Fruit fly (Drosophila melanogaster): ENCODE measurements around the gene CG33262.

The CG33262 gene

dm6 chr3L:13105863-13106262, 30.2 kb upstream of the CG33262 start:
- TF ChIP-seq Rel (GFP tag; optimal IDR thresholded peaks at IDR 0.05) (no peak), Rel (tag; optimal IDR thresholded peaks at IDR 0.05) (no peak), tai (GFP tag; optimal IDR thresholded peaks at IDR 0.05) (no peak), Mio (GFP tag; optimal IDR thresholded peaks at IDR 0.05) (no peak)

dm6 chr3L:13107307-13107938, 28.6 kb upstream of the CG33262 start:
- TF ChIP-seq Dif (GFP tag; optimal IDR thresholded peaks at IDR 0.05; ENCODE audit: partially characterized antibody) (peak; percentile 19), Sp1 (GFP tag; optimal IDR thresholded peaks at IDR 0.05) (peak; percentile 25), Myc (optimal IDR thresholded peaks at IDR 0.05) (no peak), CrebA (GFP tag; optimal IDR thresholded peaks at IDR 0.05; ENCODE audit: borderline replicate concordance) (no peak), fru (GFP tag; optimal IDR thresholded peaks at IDR 0.05) (peak; percentile 75), ey (GFP tag; optimal IDR thresholded peaks at IDR 0.05) (peak; percentile 56), woc (GFP tag; optimal IDR thresholded peaks at IDR 0.05) (peak; percentile 73), HLH106 (tag; optimal IDR thresholded peaks at IDR 0.05) (peak; percentile 20), OdsH (GFP tag; optimal IDR thresholded peaks at IDR 0.05) (peak; percentile 35), N (GFP tag; optimal IDR thresholded peaks at IDR 0.05) (no peak), brk (GFP tag; optimal IDR thresholded peaks at IDR 0.05) (no peak), sage (GFP tag; optimal IDR thresholded peaks at IDR 0.05) (no peak), br (GFP tag; optimal IDR thresholded peaks at IDR 0.05) (peak; percentile 71), Jra (GFP tag; optimal IDR thresholded peaks at IDR 0.05) (peak; percentile 14), Hnf4 (GFP tag; optimal IDR thresholded peaks at IDR 0.05) (peak; percentile 50), Hr78 (GFP tag; optimal IDR thresholded peaks at IDR 0.05) (no peak), GATAd (GFP tag; optimal IDR thresholded peaks at IDR 0.05) (no peak), sv (GFP tag; optimal IDR thresholded peaks at IDR 0.05) (no peak), h (GFP tag; optimal IDR thresholded peaks at IDR 0.05) (peak; percentile 62), Rel (GFP tag; optimal IDR thresholded peaks at IDR 0.05) (no peak), Rel (tag; optimal IDR thresholded peaks at IDR 0.05) (no peak), Vsx2 (GFP tag; optimal IDR thresholded peaks at IDR 0.05; ENCODE audit: partially characterized antibody) (no peak), Hr83 (GFP tag; optimal IDR thresholded peaks at IDR 0.05; ENCODE audit: poor library complexity, severe bottlenecking) (no peak), foxo (GFP tag; optimal IDR thresholded peaks at IDR 0.05) (peak in 1 of 2 experiments; percentile 69), rgr (GFP tag; optimal IDR thresholded peaks at IDR 0.05) (peak; percentile 19), dmrt93B (GFP tag; optimal IDR thresholded peaks at IDR 0.05) (no peak), psq (GFP tag; optimal IDR thresholded peaks at IDR 0.05) (peak; percentile 21)

dm6 chr3L:13108354-13108882, 27.7 kb upstream of the CG33262 start:
- TF ChIP-seq Hr78 (GFP tag; optimal IDR thresholded peaks at IDR 0.05) (no peak), tai (GFP tag; optimal IDR thresholded peaks at IDR 0.05) (no peak), sage (GFP tag; optimal IDR thresholded peaks at IDR 0.05) (no peak), psq (GFP tag; optimal IDR thresholded peaks at IDR 0.05) (no peak), ey (GFP tag; optimal IDR thresholded peaks at IDR 0.05) (no peak), Hr83 (GFP tag; optimal IDR thresholded peaks at IDR 0.05; ENCODE audit: poor library complexity, severe bottlenecking) (no peak), Mio (GFP tag; optimal IDR thresholded peaks at IDR 0.05) (no peak), lola (GFP tag; optimal IDR thresholded peaks at IDR 0.05) (no peak), Rel (GFP tag; optimal IDR thresholded peaks at IDR 0.05) (no peak), Rel (tag; optimal IDR thresholded peaks at IDR 0.05) (no peak), pan (optimal IDR thresholded peaks at IDR 0.05) (no peak), CG32264 (GFP tag; optimal IDR thresholded peaks at IDR 0.05) (no peak), jim (GFP tag; optimal IDR thresholded peaks at IDR 0.05) (no peak), Vsx2 (GFP tag; optimal IDR thresholded peaks at IDR 0.05; ENCODE audit: partially characterized antibody) (no peak), HLH106 (tag; optimal IDR thresholded peaks at IDR 0.05) (no peak), GATAd (GFP tag; optimal IDR thresholded peaks at IDR 0.05) (no peak), h (GFP tag; optimal IDR thresholded peaks at IDR 0.05) (no peak)

- no peak for TF ChIP-seq h (GFP tag; optimal IDR thresholded peaks at IDR 0.05)
- no peak for TF ChIP-seq sv (GFP tag; optimal IDR thresholded peaks at IDR 0.05)
- TF ChIP-seq dsf (GFP tag; optimal IDR thresholded peaks at IDR 0.05; ENCODE audit: borderline replicate concordance) = no peak
- TF ChIP-seq Sp1 (GFP tag; optimal IDR thresholded peaks at IDR 0.05) = no peak
- no peak for TF ChIP-seq tai (GFP tag; optimal IDR thresholded peaks at IDR 0.05)
- TF ChIP-seq dmrt93B (GFP tag; optimal IDR thresholded peaks at IDR 0.05) = no peak
- TF ChIP-seq br (GFP tag; optimal IDR thresholded peaks at IDR 0.05) = no peak
- no peak for TF ChIP-seq Hr78 (GFP tag; optimal IDR thresholded peaks at IDR 0.05)
- TF ChIP-seq Myc (optimal IDR thresholded peaks at IDR 0.05) = no peak
- no peak for TF ChIP-seq pan (optimal IDR thresholded peaks at IDR 0.05)
Measured at dm6 chr3L:13109362-13109761, 26.7 kb upstream of the CG33262 start.

Data from whole organism, wandering third instar larva.